Worm (Caenorhabditis elegans): ENCODE data around the gene Y72A10A.1.

Gene Y72A10A.1

ce11 chrX:6081793-6082192, 56.4 kb downstream of the Y72A10A.1 start:
- TF ChIP-seq pha-4 (tag; optimal IDR thresholded peaks at IDR 0.05) (no peak), F57C9.4 (tag; optimal IDR thresholded peaks at IDR 0.05) (no peak), lin-26 (GFP tag; IDR thresholded peaks at IDR 0.05) (no peak), sptf-2 (GFP tag; optimal IDR thresholded peaks at IDR 0.05) (no peak), ZK185.1 (tag; optimal IDR thresholded peaks at IDR 0.05; ENCODE audit: poor library complexity, severe bottlenecking) (no peak), him-1 (tag; optimal IDR thresholded peaks at IDR 0.05) (no peak), F55B11.4 (tag; optimal IDR thresholded peaks at IDR 0.05; ENCODE audit: borderline replicate concordance, insufficient read depth) (no peak), egl-18 (GFP tag; IDR thresholded peaks at IDR 0.05) (no peak), nfyb-1 (GFP tag; IDR thresholded peaks at IDR 0.05) (no peak)
